Fruit fly (Drosophila melanogaster): ENCODE results near the gene CG33966.

CG33966 gene

DNA sequence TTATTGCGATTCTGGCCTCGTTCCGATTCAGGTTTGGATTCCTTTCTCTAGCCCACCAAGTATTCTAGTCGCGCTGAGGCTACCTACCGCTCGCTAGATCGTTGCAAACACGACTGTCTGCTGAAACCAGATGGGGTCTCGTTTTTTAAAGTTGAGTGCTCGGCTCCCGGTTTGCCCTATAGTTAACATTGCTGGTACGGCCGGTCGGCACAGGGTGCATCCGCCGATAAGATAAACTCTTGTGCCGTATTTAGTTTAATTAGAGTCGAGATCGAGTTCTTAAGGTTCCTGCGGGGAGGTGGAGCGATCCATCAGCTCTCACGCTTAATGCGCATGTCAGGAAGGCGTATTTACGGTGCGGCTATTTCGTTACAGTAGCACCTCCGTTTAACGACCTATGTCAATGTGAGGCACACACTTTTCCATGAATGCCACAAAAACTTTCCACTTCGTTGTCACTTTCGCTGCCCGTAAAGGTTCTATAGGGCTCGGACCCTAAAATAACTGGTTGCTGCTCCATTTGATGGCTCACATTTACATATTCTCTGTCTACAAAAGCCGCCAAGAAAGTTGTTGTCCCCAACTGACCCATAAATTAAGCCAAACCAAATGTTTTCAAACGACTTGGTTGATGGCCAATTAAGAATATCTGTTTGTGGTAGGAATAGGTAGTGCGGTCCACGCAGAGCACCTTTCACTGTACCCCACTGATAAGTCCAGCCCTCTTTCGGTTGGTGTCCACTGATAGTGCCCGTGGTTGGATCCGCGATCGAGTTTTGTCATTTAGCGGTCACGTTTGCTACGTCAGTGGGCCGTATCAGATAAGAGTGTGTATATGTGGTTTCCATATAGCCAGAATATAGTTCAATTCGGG lies 29.0 kb upstream of the CG33966 start, which contains the start of gene CG9119 (continued):
- TF ChIP-seq ss (GFP tag; optimal IDR thresholded peaks at IDR 0.05) (peak; percentile 23 to 51), CG6276 (GFP tag; optimal IDR thresholded peaks at IDR 0.05) (peak; percentile 3), CG11762 (GFP tag; optimal IDR thresholded peaks at IDR 0.05; ENCODE audit: insufficient read depth) (no peak), Eip78C (GFP tag) (peak; percentile 90), salr (GFP tag; optimal IDR thresholded peaks at IDR 0.05) (no peak)

- TF ChIP-seq fkh (GFP tag; optimal IDR thresholded peaks at IDR 0.05) (peak; percentile 33), esn (GFP tag; optimal IDR thresholded peaks at IDR 0.05) (no peak)
These were observed 27.1 kb upstream of the CG33966 start, which contains the start of gene LysB for dm6 chr3L:1206682-1207421. LysB (plus strand) TSS chr3L:1207371.

- peak; percentile 28; the same call in 1 of the 3 replicates for TF ChIP-seq CG8119 (GFP tag; IDR thresholded peaks at IDR 0.05)
- peak; percentile 23 for TF ChIP-seq Lpt (GFP tag; optimal IDR thresholded peaks at IDR 0.05)
- peak; percentile 63 for TF ChIP-seq Eip78C (GFP tag)
- TF ChIP-seq net (GFP tag; optimal IDR thresholded peaks at IDR 0.05), result peak; percentile 4
- TF ChIP-seq eg (GFP tag; IDR thresholded peaks at IDR 0.05), result 0 out of 3 replicates have a peak, but pooled peaks have one; percentile 43
- no peak for TF ChIP-seq Hr4 (GFP tag; optimal IDR thresholded peaks at IDR 0.05)
- peak; percentile 57 for TF ChIP-seq svp (GFP tag)
- no peak for TF ChIP-seq Met (GFP tag; optimal IDR thresholded peaks at IDR 0.05)
- peak in 1 of 2 experiments; percentile 26 for TF ChIP-seq ss (GFP tag; optimal IDR thresholded peaks at IDR 0.05)
These were observed 25.7 kb upstream of the CG33966 start for dm6 chr3L:1208206-1208605.

dm6 chr3L:1211096-1211495 lies 22.8 kb upstream of the CG33966 start, which contains the start of gene LysD:
LysD (minus strand) TSS chr3L:1211196.
- TF ChIP-seq CG6808 (GFP tag; optimal IDR thresholded peaks at IDR 0.05) (no peak), svp (GFP tag) (no peak), net (GFP tag; optimal IDR thresholded peaks at IDR 0.05) (no peak), CG9139 (GFP tag; optimal IDR thresholded peaks at IDR 0.05) (no peak), Ets21C (GFP tag; optimal IDR thresholded peaks at IDR 0.05) (no peak), Hr4 (GFP tag; optimal IDR thresholded peaks at IDR 0.05) (no peak)

dm6 chr3L:1212113-1212512 lies 21.8 kb upstream of the CG33966 start:
- TF ChIP-seq CG9139 (GFP tag; optimal IDR thresholded peaks at IDR 0.05) (no peak), CG6276 (GFP tag; optimal IDR thresholded peaks at IDR 0.05) (no peak), CG8119 (GFP tag; IDR thresholded peaks at IDR 0.05) (no peak), OdsH (GFP tag; optimal IDR thresholded peaks at IDR 0.05) (no peak), CG7368 (GFP tag; optimal IDR thresholded peaks at IDR 0.05) (no peak)

dm6 chr3L:1212571-1212970 lies 21.4 kb upstream of the CG33966 start, which contains the start of gene LysE:
LysE (plus strand) TSS chr3L:1212827.
- TF ChIP-seq fkh (GFP tag; optimal IDR thresholded peaks at IDR 0.05) (no peak), ss (GFP tag; optimal IDR thresholded peaks at IDR 0.05) (no peak), Eip78C (GFP tag) (no peak), svp (GFP tag) (peak; percentile 57)

DNA sequence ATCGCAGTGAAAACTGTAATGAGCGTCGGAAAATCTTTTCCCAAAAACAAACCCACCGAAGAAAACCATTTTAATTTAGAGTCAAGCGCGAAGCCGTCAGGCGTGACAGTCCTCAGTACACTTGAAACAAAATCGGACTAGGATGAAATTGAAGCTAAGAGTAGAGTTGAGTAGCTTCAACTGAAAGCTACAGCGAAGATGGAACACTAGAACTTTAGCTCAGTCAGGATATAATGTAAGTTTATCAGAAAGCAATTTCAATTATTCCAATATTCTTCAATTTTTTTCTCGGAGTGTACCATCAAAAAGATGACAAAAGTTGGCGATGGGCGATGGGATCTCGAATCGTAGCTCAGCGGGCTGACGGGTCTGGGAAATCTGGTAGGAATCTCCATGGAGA lies 17.5 kb upstream of the CG33966 start:
- TF ChIP-seq CG15336 (GFP tag; IDR thresholded peaks at IDR 0.05) (peak; percentile 64), CG8119 (GFP tag; IDR thresholded peaks at IDR 0.05) (peak; percentile 54; the same call in 2 of the 3 replicates), achi (GFP tag; optimal IDR thresholded peaks at IDR 0.05) (no peak), svp (GFP tag) (peak; percentile 10), Gug (GFP tag; IDR thresholded peaks at IDR 0.05) (no peak), CG9139 (GFP tag; optimal IDR thresholded peaks at IDR 0.05) (no peak), Met (GFP tag; optimal IDR thresholded peaks at IDR 0.05) (no peak), CG11762 (GFP tag; optimal IDR thresholded peaks at IDR 0.05; ENCODE audit: insufficient read depth) (no peak), CG6163 (GFP tag; IDR thresholded peaks at IDR 0.05) (peak; percentile 45; the same call in 2 of the 3 replicates), CG34406 (GFP tag; optimal IDR thresholded peaks at IDR 0.05) (no peak), CG6808 (GFP tag; optimal IDR thresholded peaks at IDR 0.05) (no peak), CG6854 (GFP tag; optimal IDR thresholded peaks at IDR 0.05) (no peak), OdsH (GFP tag; optimal IDR thresholded peaks at IDR 0.05) (no peak), CG32006 (GFP tag; optimal IDR thresholded peaks at IDR 0.05) (peak; percentile 72), Eip78C (GFP tag) (peak; percentile 6), Sox15 (GFP tag; optimal IDR thresholded peaks at IDR 0.05) (no peak), fd85E (GFP tag; optimal IDR thresholded peaks at IDR 0.05) (no peak), Sox102F (GFP tag; optimal IDR thresholded peaks at IDR 0.05) (no peak), CG16779 (tag; optimal IDR thresholded peaks at IDR 0.05) (no peak), CG8632 (GFP tag; optimal IDR thresholded peaks at IDR 0.05) (no peak), fd59A (GFP tag; optimal IDR thresholded peaks at IDR 0.05) (no peak), topi (GFP tag; optimal IDR thresholded peaks at IDR 0.05) (no peak), eg (GFP tag; IDR thresholded peaks at IDR 0.05) (peak; percentile 62), CG6276 (GFP tag; optimal IDR thresholded peaks at IDR 0.05) (peak; percentile 26)

Measured in whole organism, prepupa.